Fruit fly (Drosophila melanogaster) whole organism, wandering third instar larva: ENCODE data around the gene Setd3.

ENCODE experiments used
- OdsH ChIP-seq: fragments of 200-800 bp; sonication (Bioruptor generic); optimal IDR thresholded peaks from 2 replicates; lab custom pipeline; 2016; ENCODE audit warnings: missing biosample characterization, mild to moderate bottlenecking, missing genetic modification characterization
- lola ChIP-seq: fragments of >200 bp; optimal IDR thresholded peaks from 2 replicates; lab custom pipeline; 2017; ENCODE audit warnings: missing biosample characterization, missing genetic modification characterization
- sage ChIP-seq: fragments of 200-800 bp; sonication (Bioruptor generic); optimal IDR thresholded peaks from 2 replicates; lab custom pipeline; 2016; ENCODE audit warnings: missing biosample characterization, mild to moderate bottlenecking, missing genetic modification characterization

DNA sequence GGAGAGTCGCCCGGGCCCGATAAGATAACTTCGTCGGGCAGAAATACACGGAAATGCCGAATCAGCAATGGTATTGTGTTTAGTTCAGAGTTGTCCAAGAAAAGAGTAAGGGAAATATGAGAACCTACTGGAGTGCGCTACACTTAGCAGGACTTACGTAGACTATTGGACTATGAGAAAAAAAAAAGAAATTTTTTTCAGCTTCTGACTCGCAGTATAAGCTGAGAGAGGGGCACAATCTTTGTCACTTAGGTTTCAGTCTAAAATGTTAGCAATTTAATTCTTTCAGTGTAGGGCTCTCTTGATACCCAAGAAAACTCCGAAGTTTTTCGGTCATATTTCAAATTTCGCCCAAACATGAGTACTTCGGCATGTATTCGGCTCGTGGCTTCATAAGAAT is 25.2 kb upstream of the Setd3 start:
- TF ChIP-seq OdsH (peak; percentile 83), sage (GFP tag; lab: Kevin White, UChicago) (peak; percentile 79), lola (GFP tag; lab: Kevin White, UChicago) (no peak)
